Worm (Caenorhabditis elegans) whole organism, late embryonic: ENCODE measurements around the gene nhr-27.

Experiments
- C08G9.2 ChIP-seq: sonication (generic microtip); optimal IDR thresholded peaks from 2 replicates; lab custom pipeline; 2016; ENCODE audit warnings: mild to moderate bottlenecking, missing genetic modification characterization, moderate library complexity, missing compliant biosample characterization
- C38D4.7 ChIP-seq: fragments of 200-800 bp; sonication (Bioruptor generic); optimal IDR thresholded peaks from 2 replicates; lab custom pipeline; 2018; ENCODE audit warnings: mild to moderate bottlenecking, missing genetic modification characterization, moderate library complexity, missing compliant biosample characterization
- F13H6.1 ChIP-seq: sonication (generic microtip); optimal IDR thresholded peaks from 2 replicates; lab custom pipeline; 2016; ENCODE audit warnings: missing genetic modification characterization, missing compliant biosample characterization
- K09A11.1 ChIP-seq: sonication (generic microtip); optimal IDR thresholded peaks from 2 replicates; lab custom pipeline; 2017; ENCODE audit warnings: antibody characterized with exemption, mild to moderate bottlenecking, missing genetic modification characterization, missing compliant biosample characterization; ENCODE audit not compliant: insufficient read depth
- ahr-1 ChIP-seq: sonication (generic microtip); optimal IDR thresholded peaks from 2 replicates; lab custom pipeline; 2016; ENCODE audit warnings: missing genetic modification characterization, missing compliant biosample characterization
- ceh-2 ChIP-seq: sonication (generic microtip); optimal IDR thresholded peaks from 2 replicates; lab custom pipeline; 2016; ENCODE audit warnings: missing genotype, missing genetic modification characterization, missing compliant biosample characterization
- ceh-24 ChIP-seq: sonication (generic microtip); optimal IDR thresholded peaks from 2 replicates; lab custom pipeline; 2016; ENCODE audit warnings: mild to moderate bottlenecking, missing genetic modification characterization, missing compliant biosample characterization
- ceh-30 ChIP-seq: fragments of 150-350 bp; optimal IDR thresholded peaks from 2 replicates; lab custom pipeline; 2014; ENCODE audit warnings: missing biosample characterization, missing genetic modification characterization
- ceh-31 ChIP-seq: sonication (generic microtip); optimal IDR thresholded peaks from 2 replicates; lab custom pipeline; 2016; ENCODE audit warnings: missing genetic modification characterization, missing compliant biosample characterization
- ceh-45 ChIP-seq: fragments of 200-800 bp; sonication (Bioruptor generic); IDR thresholded peaks from 2 replicates; pipeline ENCODE4 v1.3.6; 2022; ENCODE audit warnings: missing genetic modification reagents, missing genetic modification characterization, missing compliant biosample characterization
- ceh-48 ChIP-seq: sonication (generic microtip); optimal IDR thresholded peaks from 2 replicates; lab custom pipeline; 2016; ENCODE audit warnings: missing genetic modification characterization, inconsistent platforms, missing compliant biosample characterization
- ceh-6 ChIP-seq: fragments of 200-800 bp; sonication (Bioruptor generic); optimal IDR thresholded peaks from 2 replicates; lab custom pipeline; 2018; ENCODE audit warnings: mild to moderate bottlenecking, missing genetic modification characterization, missing compliant biosample characterization
- elt-2 ChIP-seq: sonication (generic microtip); optimal IDR thresholded peaks from 2 replicates; lab custom pipeline; 2016; ENCODE audit warnings: missing genetic modification reagents, missing genetic modification characterization, missing compliant biosample characterization
- elt-4 ChIP-seq: sonication (generic microtip); optimal IDR thresholded peaks from 2 replicates; lab custom pipeline; 2016; ENCODE audit warnings: missing genetic modification characterization, missing compliant biosample characterization
- fax-1 ChIP-seq: sonication (generic microtip); optimal IDR thresholded peaks from 2 replicates; lab custom pipeline; 2016; ENCODE audit warnings: missing genotype, missing genetic modification characterization, missing compliant biosample characterization
- hlh-13 ChIP-seq: fragments of 200-800 bp; sonication (Bioruptor generic); optimal IDR thresholded peaks from 2 replicates; lab custom pipeline; 2018; ENCODE audit warnings: mild to moderate bottlenecking, missing genetic modification characterization, missing compliant biosample characterization
- hlh-30 ChIP-seq: sonication (generic microtip); optimal IDR thresholded peaks from 2 replicates; lab custom pipeline; 2017; ENCODE audit warnings: antibody characterized with exemption, missing genetic modification characterization, missing compliant biosample characterization; ENCODE audit not compliant: insufficient read depth
- hlh-8 ChIP-seq: sonication (generic microtip); optimal IDR thresholded peaks from 2 replicates; lab custom pipeline; 2016; ENCODE audit warnings: missing genotype, missing genetic modification characterization, missing compliant biosample characterization
- lim-6 ChIP-seq: sonication (generic microtip); optimal IDR thresholded peaks from 2 replicates; lab custom pipeline; 2016; ENCODE audit warnings: missing genetic modification characterization, missing compliant biosample characterization
- nhr-11 ChIP-seq: fragments of 150-350 bp; optimal IDR thresholded peaks from 2 replicates; lab custom pipeline; 2014; ENCODE audit warnings: missing biosample characterization, missing genetic modification characterization
- nhr-232 ChIP-seq: sonication (generic microtip); optimal IDR thresholded peaks from 2 replicates; lab custom pipeline; 2016; ENCODE audit warnings: missing genetic modification characterization, missing compliant biosample characterization
- odd-2 ChIP-seq: sonication (generic microtip); optimal IDR thresholded peaks from 2 replicates; lab custom pipeline; 2017; ENCODE audit warnings: antibody characterized with exemption, mild to moderate bottlenecking, missing genetic modification characterization, missing compliant biosample characterization
- pag-3 ChIP-seq: sonication (generic microtip); optimal IDR thresholded peaks from 2 replicates; lab custom pipeline; 2016; ENCODE audit warnings: missing compliant biosample characterization, missing genetic modification characterization, borderline replicate concordance
- pha-2 ChIP-seq: sonication (generic microtip); optimal IDR thresholded peaks from 2 replicates; lab custom pipeline; 2017; ENCODE audit warnings: mild to moderate bottlenecking, missing genetic modification characterization, missing compliant biosample characterization
- pha-4 ChIP-seq: fragments of 150-350 bp; optimal IDR thresholded peaks from 2 replicates; lab custom pipeline; 2018; ENCODE audit warnings: missing biosample characterization, missing genetic modification reagents, missing genetic modification characterization
- pros-1 ChIP-seq: fragments of 150-350 bp; optimal IDR thresholded peaks from 2 replicates; lab custom pipeline; 2014; ENCODE audit warnings: missing biosample characterization, missing genetic modification reagents, missing genetic modification characterization
- rnt-1 ChIP-seq: sonication (generic microtip); optimal IDR thresholded peaks from 2 replicates; lab custom pipeline; 2016; ENCODE audit warnings: missing genetic modification characterization, missing compliant biosample characterization
- sdc-2 ChIP-seq: sonication (generic microtip); optimal IDR thresholded peaks from 2 replicates; lab custom pipeline; 2016; ENCODE audit warnings: missing genotype, missing genetic modification characterization, missing compliant biosample characterization
- tbx-2 ChIP-seq: sonication (generic microtip); optimal IDR thresholded peaks from 2 replicates; lab custom pipeline; 2016; ENCODE audit warnings: missing genetic modification characterization, missing compliant biosample characterization
- tbx-7 ChIP-seq: sonication (generic microtip); optimal IDR thresholded peaks from 2 replicates; lab custom pipeline; 2016; ENCODE audit warnings: missing genotype, missing genetic modification characterization, missing compliant biosample characterization
- ttx-3 ChIP-seq: sonication (generic microtip); optimal IDR thresholded peaks from 2 replicates; lab custom pipeline; 2016; ENCODE audit warnings: missing genetic modification reagents, missing genetic modification characterization, missing compliant biosample characterization
- unc-3 ChIP-seq, 2 experiments: fragments of 200-800 bp in 1 of 2; sonication (Bioruptor generic) in 1 of 2; sonication (generic microtip) in 1 of 2; conservative IDR thresholded peaks in 1 of 2; optimal IDR thresholded peaks in 1 of 2; 2 replicates each; pipeline versions ENCODE4 v1.3.6 to Lab custom; 2016 to 2022; ENCODE audit warnings: missing compliant biosample characterization in 2 of 2, missing genetic modification characterization in 2 of 2, missing genetic modification reagents in 1 of 2
- unc-42 ChIP-seq: sonication (generic microtip); optimal IDR thresholded peaks from 2 replicates; lab custom pipeline; 2016; ENCODE audit warnings: missing genotype, missing genetic modification characterization, missing compliant biosample characterization
- zip-5 ChIP-seq: sonication (generic microtip); optimal IDR thresholded peaks from 2 replicates; lab custom pipeline; 2016; ENCODE audit warnings: missing genetic modification characterization, missing compliant biosample characterization
- ztf-16 ChIP-seq: sonication (generic microtip); optimal IDR thresholded peaks from 2 replicates; lab custom pipeline; 2017; ENCODE audit warnings: missing genetic modification characterization, missing compliant biosample characterization

The nhr-27 gene

DNA sequence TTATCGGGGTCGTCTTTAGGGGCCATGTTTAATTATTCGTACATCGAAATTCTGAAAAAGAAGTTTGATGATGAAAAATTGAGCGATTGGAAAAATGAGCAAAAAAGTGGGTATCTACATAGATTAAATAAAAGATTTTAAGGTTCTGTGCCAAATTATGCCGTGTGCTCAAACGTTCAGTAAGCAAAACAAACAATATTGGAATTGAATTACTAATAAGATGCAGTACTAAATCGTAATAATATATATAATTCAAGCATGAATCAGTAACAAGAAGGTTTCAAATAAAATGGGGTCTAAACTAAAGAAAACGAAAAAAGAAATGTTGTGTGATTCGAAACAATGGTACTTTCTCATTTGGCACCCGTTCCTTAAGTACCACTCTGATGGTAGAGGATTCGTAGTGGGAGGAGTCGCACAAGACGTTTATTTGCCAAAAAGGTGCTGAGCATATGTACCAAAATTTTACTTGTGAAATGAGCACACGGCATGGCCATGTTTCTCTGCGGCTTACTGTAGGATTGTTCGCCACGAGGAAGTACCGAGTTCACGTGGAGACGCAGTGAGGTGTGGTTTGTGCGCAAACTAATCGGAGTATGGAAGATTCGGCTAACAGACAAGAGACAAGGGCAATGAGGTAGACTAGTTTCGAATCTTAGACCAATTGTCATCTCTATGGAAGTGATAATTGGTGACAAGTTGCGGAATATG lies 58.4 kb downstream of the nhr-27 start, which contains the start of gene pgp-14:
Gene pgp-14, minus strand, starts transcription at position 51 of the 711 bp plus-strand sequence.
- TF ChIP-seq C38D4.7 (GFP tag; lab: Kevin White, UChicago) (no peak), sdc-2 (tag; lab: Kevin White, UChicago) (peak; percentile 1), nhr-232 (tag; lab: Kevin White, UChicago) (no peak), ceh-6 (GFP tag; lab: Kevin White, UChicago) (no peak)

DNA sequence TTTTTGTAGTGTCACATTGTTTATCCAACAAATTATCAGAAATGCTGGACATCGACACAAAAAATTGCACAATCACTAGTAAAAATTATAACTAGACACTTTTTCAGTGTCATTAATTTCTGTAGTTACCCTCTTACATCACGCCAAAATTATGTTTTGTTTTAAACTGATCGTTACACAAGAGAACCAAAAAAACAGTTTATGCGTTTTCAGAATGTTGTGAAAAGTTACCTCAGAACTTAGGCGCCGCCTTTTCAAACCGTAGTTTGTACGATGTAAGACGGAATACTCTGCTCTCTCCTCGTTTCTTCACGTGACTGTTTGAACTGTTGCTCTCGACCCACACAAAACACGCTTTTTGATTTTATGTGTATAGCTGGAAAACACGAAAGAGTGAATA lies 69.7 kb downstream of the nhr-27 start, which contains the start of gene pgp-13:
Gene pgp-13, plus strand, starts transcription at position 301 of the 400 bp plus-strand sequence.
- TF ChIP-seq nhr-11 (tag; lab: Kevin White, UChicago) = no peak
- no peak for TF ChIP-seq ceh-48 (tag; lab: Kevin White, UChicago)
- TF ChIP-seq tbx-2 (tag; lab: Kevin White, UChicago) = no peak
- TF ChIP-seq pha-2 (tag; lab: Kevin White, UChicago) = no peak
- TF ChIP-seq ceh-31 (tag; lab: Kevin White, UChicago) = no peak
- TF ChIP-seq ceh-45 (GFP tag; lab: Robert Waterston, UW) = no peak
- no peak for TF ChIP-seq pros-1
- TF ChIP-seq hlh-8 = no peak
- TF ChIP-seq C38D4.7 (GFP tag; lab: Kevin White, UChicago) = no peak

DNA sequence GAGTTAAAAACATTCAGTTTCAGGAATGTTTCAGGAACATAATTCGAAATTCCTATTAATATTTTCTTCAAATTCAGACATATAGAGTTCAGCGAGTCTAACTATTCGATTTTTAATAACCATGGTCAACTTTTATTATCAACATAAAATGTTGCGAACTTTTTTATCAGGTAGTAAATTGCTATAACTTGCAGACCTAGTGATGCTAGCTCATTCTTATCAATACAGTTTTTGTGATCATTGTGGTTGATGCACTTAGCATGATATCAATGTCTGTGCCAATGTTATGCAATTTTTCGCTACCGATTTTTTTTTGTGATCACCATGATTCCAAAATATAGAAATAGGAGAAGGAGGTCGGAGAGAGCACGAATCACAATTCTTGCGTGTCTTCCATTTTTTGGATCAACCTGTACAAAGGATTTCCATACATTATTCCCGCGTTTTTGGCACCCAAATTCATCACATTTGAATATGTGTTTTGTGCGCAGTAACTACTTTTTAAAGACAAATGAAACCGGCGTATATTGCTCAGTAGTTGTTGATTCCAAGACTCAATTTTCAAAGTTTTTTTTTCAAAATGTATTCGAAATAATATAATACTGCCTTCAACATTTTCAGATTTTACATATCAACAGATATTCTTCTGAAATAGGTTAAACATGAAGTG lies 76.8 kb downstream of the nhr-27 start, which contains the start of gene pgp-12:
Gene pgp-12, plus strand, starts transcription at position 620 of the 670 bp plus-strand sequence.
- TF ChIP-seq tbx-7 (no peak), elt-4 (tag; lab: Kevin White, UChicago) (no peak), pha-4 (tag; lab: Kevin White, UChicago) (no peak), C08G9.2 (tag; lab: Kevin White, UChicago) (no peak), K09A11.1 (tag; lab: Kevin White, UChicago) (no peak), hlh-30 (no peak), pha-2 (tag; lab: Kevin White, UChicago) (no peak), ttx-3 (tag; lab: Kevin White, UChicago) (no peak), ceh-2 (tag; lab: Kevin White, UChicago) (no peak), unc-42 (tag; lab: Kevin White, UChicago) (no peak), elt-2 (tag; lab: Kevin White, UChicago) (no peak)

DNA sequence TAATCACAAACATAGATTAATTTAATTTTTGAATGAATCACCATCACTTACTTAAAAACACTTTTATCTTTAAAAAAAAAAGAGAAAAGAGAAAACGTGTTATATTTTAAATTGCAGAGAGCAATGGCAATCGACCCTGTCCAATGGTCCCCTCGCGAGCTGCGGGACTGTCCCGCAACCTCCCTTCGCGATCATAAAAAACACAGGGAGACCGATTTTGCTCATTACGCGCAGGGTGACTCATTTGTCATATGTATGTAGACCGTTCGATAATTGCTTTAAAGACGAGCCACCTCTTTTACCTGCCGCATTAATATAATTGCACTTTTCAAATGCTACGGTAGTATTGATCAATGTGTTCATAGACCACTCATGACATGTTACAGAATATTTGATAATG lies 78.0 kb downstream of the nhr-27 start:
- TF ChIP-seq elt-2 (tag; lab: Kevin White, UChicago) (peak; percentile 11), sdc-2 (tag; lab: Kevin White, UChicago) (peak; percentile 96), ceh-30 (tag; lab: Kevin White, UChicago) (no peak)

DNA sequence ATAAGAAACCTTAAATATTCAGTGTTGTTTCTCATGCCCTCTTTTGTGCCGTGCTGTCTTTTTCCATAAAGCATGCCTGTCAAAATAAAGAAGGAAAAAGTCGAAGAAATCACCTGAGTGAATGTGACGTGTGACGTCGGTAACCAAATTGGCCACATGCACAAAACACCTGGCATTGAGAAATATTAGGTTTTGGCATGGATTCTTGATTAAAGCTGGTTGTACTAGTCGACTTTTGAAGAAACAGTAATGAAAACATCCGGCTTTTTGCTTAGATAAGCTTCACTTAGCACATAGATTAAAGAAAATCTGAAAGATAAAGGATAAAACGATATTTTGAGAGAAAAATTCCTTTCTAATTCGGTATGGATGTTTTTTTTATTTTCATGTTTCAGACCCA lies 82.0 kb downstream of the nhr-27 start:
- TF ChIP-seq lim-6 (tag; lab: Kevin White, UChicago) = no peak
- no peak for TF ChIP-seq hlh-13
- no peak for TF ChIP-seq pros-1
- no peak for TF ChIP-seq unc-3 (GFP tag; conservative IDR thresholded peaks at IDR 0.05; lab: Robert Waterston, UW)
- no peak for TF ChIP-seq unc-3 (tag; optimal IDR thresholded peaks at IDR 0.05; lab: Kevin White, UChicago)
- no peak for TF ChIP-seq pag-3 (tag; lab: Kevin White, UChicago)

DNA sequence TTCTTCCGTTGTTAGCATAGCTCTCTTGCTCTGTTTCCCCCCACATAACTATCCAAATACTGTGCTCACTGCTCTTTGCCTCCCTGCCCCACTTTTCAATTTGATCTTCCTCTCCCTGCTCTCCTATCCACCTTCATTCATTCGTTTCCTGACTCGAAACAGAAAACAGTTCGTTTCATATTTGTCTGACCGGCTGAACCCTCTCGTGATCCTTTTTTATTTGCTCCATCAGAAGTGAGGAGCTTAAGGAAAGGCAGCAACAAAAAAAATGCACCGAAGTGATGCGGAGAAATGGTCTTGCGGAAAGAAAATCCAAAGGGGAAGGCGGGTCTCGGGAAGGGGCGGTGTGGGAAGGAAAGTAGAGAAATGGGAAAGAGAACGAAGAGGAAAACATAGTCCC lies 86.7 kb downstream of the nhr-27 start:
- TF ChIP-seq ztf-16 (tag; lab: Kevin White, UChicago) (no peak), C08G9.2 (tag; lab: Kevin White, UChicago) (no peak), ceh-24 (tag; lab: Kevin White, UChicago) (no peak), rnt-1 (no peak), F13H6.1 (no peak), odd-2 (tag; lab: Kevin White, UChicago) (no peak), ceh-48 (tag; lab: Kevin White, UChicago) (no peak), ahr-1 (tag; lab: Kevin White, UChicago) (no peak), zip-5 (no peak), fax-1 (no peak)
- TF ChIP-seq, all 69 proteins: peak for 0
